Fruit fly (Drosophila melanogaster) whole organism, embryonic: ENCODE results near the gene Abl.

Experiments used
- ash1 ChIP-seq: fragments of 200-800 bp; sonication (Bioruptor generic); optimal IDR thresholded peaks from 2 replicates; lab custom pipeline; 2018; ENCODE audit warnings: missing biosample characterization, mild to moderate bottlenecking, missing genetic modification characterization
- caup ChIP-seq: fragments of 200-800 bp; sonication (Bioruptor generic); optimal IDR thresholded peaks from 3 replicates; lab custom pipeline; 2017; ENCODE audit warnings: missing biosample characterization, mild to moderate bottlenecking, missing genetic modification characterization, moderate library complexity; ENCODE audit not compliant: severe bottlenecking
- cg ChIP-seq: fragments of 200-800 bp; sonication (Bioruptor generic); optimal IDR thresholded peaks from 3 replicates; lab custom pipeline; 2019; ENCODE audit warnings: missing biosample characterization, mild to moderate bottlenecking, missing genetic modification characterization, moderate library complexity

DNA sequence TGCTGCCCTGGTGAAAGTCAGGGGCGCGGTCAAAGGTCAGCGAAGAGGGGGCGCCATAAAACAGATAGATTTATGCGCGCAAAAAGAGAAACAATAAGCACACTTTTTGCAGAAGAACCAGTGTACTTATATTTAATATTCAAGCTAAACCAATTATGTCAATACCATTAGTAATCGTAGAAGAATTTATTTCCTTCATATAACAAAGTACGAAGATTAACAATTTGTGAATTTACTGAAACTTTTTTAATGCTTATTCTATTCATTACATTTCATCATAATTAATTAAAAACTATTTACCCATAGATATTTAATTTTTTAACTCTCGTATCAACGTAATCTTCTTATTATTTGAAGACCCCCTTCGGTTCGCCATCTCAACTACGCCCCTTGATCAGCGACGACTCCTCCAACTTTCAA, 5.6 kb downstream of the Abl start:
- no peak for TF ChIP-seq cg (GFP tag; lab: Kevin White, UChicago)
- no peak for TF ChIP-seq ash1
- no peak for TF ChIP-seq caup (GFP tag; lab: Kevin White, UChicago)
